Worm (Caenorhabditis elegans): ENCODE results near the gene disl-2.

disl-2 gene

ce11 chrIII:5423665-5424133 lies 19.3 kb upstream of the disl-2 start, which contains the start of gene dnj-24:
Gene dnj-24, minus strand, starts transcription at chrIII:5424083.
- TF ChIP-seq F44E2.7 (GFP tag; IDR thresholded peaks at IDR 0.05): no peak
- TF ChIP-seq aha-1 (tag): peak; percentile 12
- TF ChIP-seq hlh-30 (tag; optimal IDR thresholded peaks at IDR 0.05; ENCODE audit: insufficient read depth): peak; percentile 36
- TF ChIP-seq fkh-10 (GFP tag; optimal IDR thresholded peaks at IDR 0.05): no peak
- no peak for TF ChIP-seq dmd-9 (GFP tag; IDR thresholded peaks at IDR 0.05)
- peak; percentile 31 for TF ChIP-seq hlh-11 (tag; optimal IDR thresholded peaks at IDR 0.05)
- TF ChIP-seq vab-7 (GFP tag; IDR thresholded peaks at IDR 0.05): no peak
- TF ChIP-seq spr-1 (tag; optimal IDR thresholded peaks at IDR 0.05): no peak
- peak; percentile 1 for TF ChIP-seq nhr-28 (tag; optimal IDR thresholded peaks at IDR 0.05)
- no peak for TF ChIP-seq nhr-10 (tag; optimal IDR thresholded peaks at IDR 0.05)
- TF ChIP-seq F10B5.3 (tag; optimal IDR thresholded peaks at IDR 0.05): no peak
- no peak for TF ChIP-seq skn-1 (tag; optimal IDR thresholded peaks at IDR 0.05)
- no peak for TF ChIP-seq ceh-28 (tag; optimal IDR thresholded peaks at IDR 0.05)
- TF ChIP-seq nhr-42 (GFP tag; IDR thresholded peaks at IDR 0.05): 0 out of 2 replicates have a peak, but pooled peaks have one; percentile 23
- no peak for TF ChIP-seq ceh-44 (GFP tag; IDR thresholded peaks at IDR 0.05)
- TF ChIP-seq dmd-8 (GFP tag; IDR thresholded peaks at IDR 0.05): 0 out of 2 replicates have a peak, but pooled peaks have one; percentile 38
- no peak for TF ChIP-seq nhr-11 (tag; optimal IDR thresholded peaks at IDR 0.05)

ce11 chrIII:5424363-5424762 lies 18.6 kb upstream of the disl-2 start:
- TF ChIP-seq zip-2 (tag; optimal IDR thresholded peaks at IDR 0.05) (no peak), madf-5 (GFP tag; IDR thresholded peaks at IDR 0.05) (no peak), tag-97 (GFP tag; IDR thresholded peaks at IDR 0.05) (no peak), hlh-30 (tag; optimal IDR thresholded peaks at IDR 0.05; ENCODE audit: insufficient read depth) (peak; percentile 63), skn-1 (tag; optimal IDR thresholded peaks at IDR 0.05) (no peak), mep-1 (tag; optimal IDR thresholded peaks at IDR 0.05) (peak; percentile 13), duxl-1 (tag; optimal IDR thresholded peaks at IDR 0.05; ENCODE audit: poor library complexity) (no peak), madf-9 (GFP tag; conservative IDR thresholded peaks at IDR 0.05) (no peak), T26A8.4 (GFP tag; IDR thresholded peaks at IDR 0.05) (no peak), unc-62 (GFP tag; optimal IDR thresholded peaks at IDR 0.05 in 1 of 2) (peak in 1 of 2 experiments; percentile 54), unc-62 (tag; optimal IDR thresholded peaks at IDR 0.05) (no peak), hlh-11 (tag; optimal IDR thresholded peaks at IDR 0.05) (peak; percentile 45), nhr-48 (tag; optimal IDR thresholded peaks at IDR 0.05) (no peak), mxl-3 (GFP tag; optimal IDR thresholded peaks at IDR 0.05) (no peak), sdz-12 (GFP tag; optimal IDR thresholded peaks at IDR 0.05) (no peak), ctbp-1 (GFP tag; IDR thresholded peaks at IDR 0.05) (no peak), nhr-28 (tag; optimal IDR thresholded peaks at IDR 0.05) (no peak), T20F7.1 (GFP tag; optimal IDR thresholded peaks at IDR 0.05) (no peak), unc-39 (tag; optimal IDR thresholded peaks at IDR 0.05) (no peak), nhr-10 (tag; optimal IDR thresholded peaks at IDR 0.05) (no peak), dve-1 (tag; optimal IDR thresholded peaks at IDR 0.05; ENCODE audit: insufficient read depth) (peak; percentile 9), lin-39 (tag; optimal IDR thresholded peaks at IDR 0.05) (no peak), ceh-82 (tag; optimal IDR thresholded peaks at IDR 0.05) (no peak), aha-1 (tag) (no peak), nhr-6 (tag; optimal IDR thresholded peaks at IDR 0.05) (no peak), attf-4 (tag; optimal IDR thresholded peaks at IDR 0.05) (no peak), lsy-2 (tag; optimal IDR thresholded peaks at IDR 0.05) (no peak), saeg-2 (GFP tag; IDR thresholded peaks at IDR 0.05) (no peak), lin-29 (GFP tag; IDR thresholded peaks at IDR 0.05) (no peak), nhr-42 (GFP tag; IDR thresholded peaks at IDR 0.05) (no peak), unc-130 (GFP tag; optimal IDR thresholded peaks at IDR 0.05) (no peak), dmd-6 (GFP tag; IDR thresholded peaks at IDR 0.05) (no peak), pha-4 (GFP tag; IDR thresholded peaks at IDR 0.05) (no peak), pha-4 (tag; optimal IDR thresholded peaks at IDR 0.05) (peak; percentile 78)
